Worm (Caenorhabditis elegans): ENCODE data around the gene pals-30.

ce11 chrIV:14572607-14573006, 20.8 kb upstream of the pals-30 start, which contains the start of gene glb-34:
- no peak for TF ChIP-seq nhr-25 (tag; optimal IDR thresholded peaks at IDR 0.05)
- no peak for TF ChIP-seq tbx-2 (tag; optimal IDR thresholded peaks at IDR 0.05)
- no peak for TF ChIP-seq eor-1 (tag; optimal IDR thresholded peaks at IDR 0.05)
- TF ChIP-seq zag-1 (tag; optimal IDR thresholded peaks at IDR 0.05): no peak
- no peak for TF ChIP-seq ama-1 (optimal IDR thresholded peaks at IDR 0.05)
- no peak for TF ChIP-seq egl-27 (tag; optimal IDR thresholded peaks at IDR 0.05)
- TF ChIP-seq pqm-1 (tag; optimal IDR thresholded peaks at IDR 0.05): no peak
- TF ChIP-seq nfya-1 (tag; optimal IDR thresholded peaks at IDR 0.05; ENCODE audit: insufficient read depth): no peak
- TF ChIP-seq unc-62 (GFP tag; optimal IDR thresholded peaks at IDR 0.05): no peak

All from whole organism, L3 larva.